Fruit fly (Drosophila melanogaster) S2 (cell line): ENCODE data around the gene fz2.

Source experiments
- CG8478 ChIP-seq: fragments of >200 bp; optimal IDR thresholded peaks from 2 replicates; lab custom pipeline; 2018
- CTCF ChIP-seq, 2 experiments: fragments of >200 bp; optimal IDR thresholded peaks; 2 replicates each; lab custom pipeline; 2018

Gene fz2

DNA sequence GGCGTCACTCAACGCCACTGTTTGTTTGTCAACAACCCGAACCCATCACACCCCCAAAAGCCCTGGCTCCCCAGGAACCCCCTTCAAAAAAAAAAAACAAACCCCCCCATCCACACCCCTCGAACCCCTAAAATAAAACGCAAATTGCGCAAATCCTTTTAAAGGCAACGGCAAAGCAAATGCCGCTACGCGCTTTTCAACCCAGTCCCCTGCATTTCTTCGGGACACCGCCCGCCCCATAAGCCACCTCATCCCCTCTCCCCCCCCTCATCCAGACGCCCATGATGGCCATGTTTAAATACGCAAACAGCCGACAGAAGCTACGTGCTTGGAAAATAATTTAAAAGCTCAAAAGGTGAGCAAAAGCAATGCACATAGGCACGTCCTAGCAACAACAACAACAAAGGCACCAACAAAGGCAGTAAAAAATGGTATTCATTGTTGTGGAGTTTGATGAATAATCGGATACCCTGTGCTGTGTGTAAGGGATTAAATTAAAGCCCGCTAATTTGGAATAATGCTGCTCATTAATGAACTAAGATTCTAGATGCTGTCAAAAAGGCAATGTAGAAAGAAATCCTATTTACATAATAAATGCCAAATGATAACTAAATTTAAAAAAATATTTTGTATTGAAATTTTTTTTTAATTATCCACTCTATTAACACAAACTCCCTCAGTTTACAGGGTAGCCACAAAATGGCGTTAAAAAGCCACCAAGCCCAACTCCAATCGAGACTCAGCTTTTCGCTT, 46.6 kb downstream of the fz2 start:
- TF ChIP-seq CG8478 (lab: Kevin White, UChicago) (no peak), CTCF (optimal IDR thresholded peaks at IDR 0.05; lab: Kevin White, UChicago) (no peak)

DNA sequence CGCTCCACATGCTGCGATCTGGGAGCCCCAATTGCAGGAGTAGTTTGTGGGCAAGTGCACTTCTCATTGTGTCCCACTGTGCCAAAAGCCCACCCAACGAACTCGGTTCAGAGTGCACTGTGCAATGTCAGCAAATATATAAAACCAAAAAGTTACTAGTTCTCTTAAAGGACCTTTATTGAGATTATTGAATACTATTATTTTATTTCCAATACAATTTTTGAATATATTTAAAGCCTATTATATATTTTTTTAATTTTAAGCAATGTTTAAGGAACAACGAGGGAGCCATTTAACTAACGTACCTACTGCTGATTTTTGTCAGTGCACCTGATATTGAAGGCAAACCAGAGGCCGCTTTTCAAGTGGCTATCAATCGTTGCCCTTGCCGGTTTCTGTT, 47.7 kb downstream of the fz2 start:
- TF ChIP-seq CTCF (optimal IDR thresholded peaks at IDR 0.05; lab: Kevin White, UChicago) = no peak
- no peak for TF ChIP-seq CG8478 (lab: Kevin White, UChicago)

DNA sequence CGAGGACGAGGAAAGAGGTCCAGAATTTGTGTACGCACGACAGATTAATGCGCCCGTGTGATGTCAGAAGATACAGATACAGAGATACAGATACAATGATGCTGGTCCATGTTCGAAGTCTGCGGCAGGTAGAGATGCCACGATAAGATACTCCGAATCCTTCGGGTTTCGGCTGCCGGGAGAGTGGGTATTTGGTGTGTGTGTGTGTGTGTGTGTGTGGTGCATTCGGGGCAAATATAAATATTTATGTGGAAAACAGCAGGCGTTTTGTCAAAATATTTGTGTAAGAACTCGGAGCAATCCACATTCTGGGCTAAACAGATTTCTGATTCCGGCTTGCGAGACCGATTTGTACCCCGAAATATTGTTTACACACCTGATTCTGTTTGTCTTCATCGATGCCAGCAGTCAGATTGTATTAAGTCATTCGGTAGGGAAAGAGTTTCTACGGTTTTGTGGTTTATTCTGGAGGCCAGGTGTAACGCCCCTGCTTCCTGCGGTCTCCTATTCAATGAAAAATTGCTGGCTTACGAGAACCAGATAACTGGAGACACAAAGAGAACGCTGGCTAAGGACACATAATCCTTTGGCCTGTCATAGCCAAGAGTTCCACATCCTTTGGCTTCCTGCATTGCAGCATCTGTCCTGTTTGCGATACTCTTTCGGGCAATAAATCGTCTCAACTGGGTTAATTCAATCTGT, 51.0 kb downstream of the fz2 start:
- no peak for TF ChIP-seq CTCF (optimal IDR thresholded peaks at IDR 0.05; lab: Kevin White, UChicago)
- no peak for TF ChIP-seq CG8478 (lab: Kevin White, UChicago)

DNA sequence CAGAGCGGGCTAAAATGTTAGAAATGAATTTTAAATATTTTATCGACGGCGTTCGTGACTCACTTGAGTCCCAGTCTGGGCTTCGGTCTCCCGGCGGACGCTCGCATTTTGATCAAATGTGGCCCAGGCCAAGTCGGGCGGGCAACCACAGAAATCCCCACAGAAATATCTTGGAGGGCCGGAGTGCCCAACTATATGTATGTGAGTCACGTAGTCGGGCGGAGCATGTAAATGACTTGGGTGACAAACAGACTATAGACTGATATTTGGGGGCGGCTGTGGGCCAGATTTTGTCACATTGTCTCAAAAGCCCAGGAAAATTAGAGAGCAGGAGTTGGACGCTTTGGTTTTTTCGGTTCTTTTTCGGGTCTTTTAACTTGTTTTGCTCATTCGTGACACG, 52.7 kb downstream of the fz2 start:
- no peak for TF ChIP-seq CG8478 (lab: Kevin White, UChicago)
- no peak for TF ChIP-seq CTCF (optimal IDR thresholded peaks at IDR 0.05; lab: Kevin White, UChicago)

DNA sequence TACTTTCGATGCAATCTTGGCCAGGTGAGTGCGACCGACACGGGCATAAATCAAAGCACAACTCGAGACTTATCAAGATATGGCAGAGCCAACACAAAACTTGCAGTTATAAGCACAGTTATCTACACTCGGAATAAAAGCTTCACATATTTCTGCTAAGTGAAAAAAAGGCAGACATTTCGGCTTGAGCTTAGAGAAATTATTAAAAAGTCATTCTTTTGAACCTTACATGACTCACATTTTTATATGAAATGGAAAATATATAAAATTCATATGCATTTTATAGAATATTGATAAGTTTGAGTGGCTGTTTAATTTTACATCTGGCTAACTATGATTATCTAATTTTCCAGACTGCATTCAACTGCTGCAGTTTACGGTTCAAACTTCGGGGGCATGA, 53.1 kb downstream of the fz2 start:
- TF ChIP-seq CG8478 (lab: Kevin White, UChicago) = no peak
- TF ChIP-seq CTCF (optimal IDR thresholded peaks at IDR 0.05; lab: Kevin White, UChicago) = no peak

DNA sequence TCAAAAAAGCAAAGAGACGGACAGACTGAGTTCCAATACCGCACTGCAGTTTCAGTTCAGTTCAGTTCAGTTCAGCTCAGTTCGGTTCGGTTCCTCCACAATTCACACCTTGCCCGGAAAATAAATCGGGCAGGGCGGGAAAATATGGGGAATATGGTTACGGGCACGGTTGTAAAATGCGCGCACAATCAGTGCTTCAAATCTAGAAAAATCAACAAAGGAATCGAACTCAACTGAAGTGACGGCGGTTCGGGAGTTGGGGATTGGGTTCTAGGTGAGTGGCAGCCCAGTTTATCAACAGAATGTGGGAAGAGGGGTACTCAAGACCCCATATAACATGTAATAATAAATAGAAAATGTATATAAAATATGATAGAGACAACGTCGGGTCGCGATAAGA, 54.1 kb downstream of the fz2 start:
- TF ChIP-seq CTCF (optimal IDR thresholded peaks at IDR 0.05; lab: Kevin White, UChicago) (no peak), CG8478 (lab: Kevin White, UChicago) (no peak)

DNA sequence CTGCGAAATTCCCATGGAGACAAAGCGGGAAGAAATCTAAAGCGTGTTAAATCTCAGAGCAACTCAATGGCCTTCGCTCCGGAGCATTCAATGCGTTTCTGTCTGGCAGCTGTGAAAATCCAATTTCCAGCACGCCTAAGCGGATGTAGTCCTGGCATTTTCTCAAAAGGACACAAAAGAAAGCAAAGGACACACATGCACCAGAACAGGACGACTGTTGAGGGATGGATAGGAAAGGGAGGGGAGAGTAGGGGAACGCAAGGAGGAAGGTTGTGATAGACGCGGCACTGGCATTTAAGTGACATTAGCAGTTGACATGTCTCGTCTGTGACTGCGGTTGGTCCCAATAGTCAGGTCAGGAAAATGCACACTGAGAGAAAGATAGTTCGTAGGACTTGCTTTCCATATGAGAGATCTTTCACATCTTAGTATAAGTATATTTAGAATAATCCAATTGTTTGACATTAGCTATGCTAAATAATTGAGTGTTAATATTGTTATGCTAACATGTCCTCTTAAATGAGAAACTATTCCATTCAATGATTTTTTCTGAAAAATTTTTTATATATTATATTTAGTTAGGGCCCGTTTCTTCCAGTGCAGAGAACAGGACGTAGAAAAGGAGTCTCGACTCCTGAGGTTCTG, 55.9 kb downstream of the fz2 start:
- TF ChIP-seq CTCF (optimal IDR thresholded peaks at IDR 0.05; lab: Kevin White, UChicago) (peak in 1 of 2 experiments; percentile 4), CG8478 (lab: Kevin White, UChicago) (no peak)

DNA sequence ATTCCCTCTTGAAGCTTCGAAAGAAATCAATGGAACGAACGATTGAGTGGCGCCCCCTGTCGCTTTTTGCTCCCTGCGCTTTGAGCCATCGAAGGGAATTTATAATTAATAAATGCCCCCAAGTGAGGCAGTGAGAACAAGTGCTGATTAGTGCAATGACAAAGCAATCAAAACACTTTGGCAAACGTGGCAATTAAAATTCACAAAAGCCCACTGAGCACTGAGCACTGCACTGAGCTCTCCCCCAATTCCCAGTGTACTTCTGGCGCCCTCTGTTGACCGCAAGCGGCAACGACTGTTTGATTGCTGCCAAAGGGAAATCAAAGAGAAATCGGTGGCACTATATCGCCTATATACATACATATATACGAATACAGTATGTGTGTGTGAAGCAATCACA, 57.2 kb downstream of the fz2 start:
- peak; percentile 83 to 89 for TF ChIP-seq CTCF (optimal IDR thresholded peaks at IDR 0.05; lab: Kevin White, UChicago)
- no peak for TF ChIP-seq CG8478 (lab: Kevin White, UChicago)

DNA sequence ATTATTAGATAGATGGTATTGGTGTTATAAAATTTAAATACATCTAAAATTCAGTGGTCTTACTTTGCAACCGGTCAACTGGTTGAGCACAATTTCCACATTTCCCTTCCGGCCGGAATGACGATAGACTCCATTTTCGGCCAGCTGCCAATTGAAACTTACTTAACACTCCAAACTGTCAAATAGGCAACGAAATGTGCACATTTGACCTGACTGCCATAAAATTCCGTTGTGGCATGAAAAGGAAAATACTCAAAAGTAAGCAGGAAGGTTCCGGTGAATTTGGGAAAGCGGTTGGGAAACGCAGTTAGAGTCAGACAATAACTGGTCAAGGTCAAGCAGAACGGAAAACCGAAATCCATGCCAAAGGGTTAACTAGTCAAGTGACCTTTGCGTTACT, 58.5 kb downstream of the fz2 start:
- TF ChIP-seq CTCF (optimal IDR thresholded peaks at IDR 0.05; lab: Kevin White, UChicago) (no peak), CG8478 (lab: Kevin White, UChicago) (no peak)

DNA sequence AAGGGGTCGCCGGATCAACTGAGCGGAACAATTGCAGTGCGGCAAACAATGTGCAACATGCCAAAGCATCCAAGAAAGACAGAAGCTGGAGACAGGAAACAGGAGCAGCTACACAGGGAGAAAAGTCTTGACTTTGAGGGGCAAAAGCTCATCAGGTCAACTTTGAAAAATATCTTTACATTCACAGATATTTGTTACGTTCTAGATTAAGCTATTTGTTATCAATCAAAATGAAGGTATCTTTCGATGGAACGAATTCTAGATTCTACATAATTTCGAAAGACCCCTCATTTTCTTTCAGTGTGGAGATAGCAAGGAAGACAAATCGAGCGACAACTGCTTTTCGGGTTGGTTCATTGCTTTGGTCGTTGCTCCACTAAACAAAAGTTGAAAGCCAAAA, 59.8 kb downstream of the fz2 start:
- TF ChIP-seq CG8478 (lab: Kevin White, UChicago) = no peak
- TF ChIP-seq CTCF (optimal IDR thresholded peaks at IDR 0.05; lab: Kevin White, UChicago) = no peak

DNA sequence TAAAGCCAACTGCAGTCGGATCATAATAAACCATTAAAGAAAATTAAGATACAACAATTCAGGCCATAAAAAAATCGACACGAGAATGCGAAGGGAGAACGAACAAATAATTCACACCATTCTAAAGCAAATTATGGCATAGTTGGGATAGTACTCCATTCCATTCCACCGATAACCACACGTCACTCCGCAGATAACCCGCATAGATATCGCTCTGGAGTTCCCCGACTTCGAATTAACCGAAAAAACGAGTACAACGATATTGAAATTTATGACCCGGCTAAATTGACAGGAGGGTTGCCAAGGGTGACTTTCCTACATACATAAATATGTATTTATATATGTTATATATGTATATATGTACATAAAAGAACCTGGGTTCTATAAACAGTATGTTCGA, 60.5 kb downstream of the fz2 start:
- TF ChIP-seq CG8478 (lab: Kevin White, UChicago) = no peak
- no peak for TF ChIP-seq CTCF (optimal IDR thresholded peaks at IDR 0.05; lab: Kevin White, UChicago)

DNA sequence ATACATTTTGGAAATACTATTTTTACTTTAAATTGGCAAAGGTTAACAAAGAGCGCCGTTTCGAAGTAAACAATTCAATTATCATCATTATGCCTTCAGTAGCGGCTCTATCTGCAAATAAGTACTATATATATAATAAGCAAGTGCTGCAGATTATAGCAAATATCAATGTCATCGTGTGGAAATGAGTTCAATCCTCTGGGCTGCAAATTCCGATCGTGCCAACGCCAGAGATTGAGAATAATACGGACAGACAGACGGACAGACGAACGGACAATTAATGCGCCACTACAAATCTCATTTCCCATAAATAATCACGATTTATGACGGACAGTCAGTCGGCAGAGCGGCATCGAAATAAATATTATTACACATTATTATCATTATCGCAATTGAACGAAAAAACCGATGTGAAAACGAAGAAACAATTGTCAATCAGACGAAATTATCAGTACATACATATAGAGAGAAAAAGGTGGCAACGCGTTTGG, 60.9 kb downstream of the fz2 start:
- TF ChIP-seq CG8478 (lab: Kevin White, UChicago) = no peak
- TF ChIP-seq CTCF (optimal IDR thresholded peaks at IDR 0.05; lab: Kevin White, UChicago) = no peak

DNA sequence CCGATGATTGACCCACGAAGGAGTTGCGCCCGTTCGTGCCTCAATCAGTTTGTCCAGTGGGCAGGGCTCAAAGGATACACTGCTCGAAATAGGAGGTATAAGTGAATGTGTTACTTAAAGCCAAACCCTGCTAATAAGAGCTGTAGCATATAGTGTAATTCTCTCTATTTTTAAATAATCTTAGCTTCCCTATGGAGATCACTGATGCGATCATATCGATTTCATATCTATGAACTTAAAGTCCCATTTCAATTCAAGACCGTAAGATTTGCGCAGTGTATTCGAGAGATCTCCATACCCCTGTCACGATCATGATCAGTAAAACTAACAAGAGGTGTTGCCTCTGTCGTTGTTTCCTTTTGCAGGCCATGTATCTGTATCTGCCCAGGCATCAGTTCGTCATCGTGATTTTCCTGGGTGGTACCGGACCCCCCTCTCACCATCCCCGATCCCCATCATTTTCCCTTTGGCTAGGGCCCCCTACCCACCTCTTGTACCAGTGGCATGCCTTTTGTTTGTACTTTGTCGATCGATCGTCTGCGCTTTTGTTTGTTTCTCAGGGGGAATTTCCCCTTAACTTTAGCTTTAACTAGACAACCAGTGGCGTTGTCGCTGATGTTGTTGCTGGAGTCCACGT, 62.0 kb downstream of the fz2 start:
- no peak for TF ChIP-seq CG8478 (lab: Kevin White, UChicago)
- TF ChIP-seq CTCF (optimal IDR thresholded peaks at IDR 0.05; lab: Kevin White, UChicago) = no peak

DNA sequence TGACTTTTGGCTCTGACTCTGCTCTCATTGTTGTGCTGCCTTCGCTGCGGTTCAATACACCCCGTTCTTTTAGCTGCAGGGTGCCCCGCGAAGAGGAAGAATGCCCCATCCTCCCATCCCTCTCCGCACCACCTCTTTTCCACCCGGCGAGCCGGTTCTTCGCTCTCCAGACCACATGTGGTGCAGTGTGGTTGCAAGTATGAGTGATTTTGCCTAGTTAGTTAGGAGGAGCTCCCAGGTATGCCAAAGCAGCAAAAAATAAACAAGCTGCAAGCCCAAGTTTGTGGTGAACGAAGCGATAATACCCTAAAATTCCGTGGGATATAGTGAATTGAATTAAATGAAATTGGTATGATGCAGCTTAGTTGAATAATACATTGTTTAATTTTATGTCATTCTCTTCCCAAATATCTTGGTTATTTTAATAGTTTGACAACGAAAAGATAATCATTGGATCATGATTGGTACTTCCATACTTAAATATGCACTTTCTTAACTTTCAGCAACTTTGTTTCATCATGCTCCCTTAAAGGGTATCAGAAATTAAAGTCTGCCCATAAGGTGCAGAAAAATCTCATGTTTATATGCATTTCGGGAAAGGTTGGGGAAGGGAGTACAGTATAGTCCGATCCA, 62.9 kb downstream of the fz2 start:
- TF ChIP-seq CTCF (optimal IDR thresholded peaks at IDR 0.05; lab: Kevin White, UChicago) (no peak), CG8478 (lab: Kevin White, UChicago) (no peak)
